Fruit fly (Drosophila melanogaster) whole organism, embryonic: ENCODE results near the gene CG6689.

ENCODE experiments used
- ATbp ChIP-seq: fragments of 200-800 bp; sonication (Bioruptor generic); optimal IDR thresholded peaks from 2 replicates; lab custom pipeline; 2017; ENCODE audit warnings: missing biosample characterization, mild to moderate bottlenecking, missing genetic modification characterization, missing genetic modification reagents
- Awh ChIP-seq: fragments of 200-800 bp; sonication (Bioruptor generic); IDR thresholded peaks from 2 replicates; pipeline ENCODE4, ENCODE4 v1.3.6; 2022; ENCODE audit warnings: missing biosample characterization, missing genetic modification characterization
- B-H1 ChIP-seq: fragments of 200-800 bp; sonication (Bioruptor generic); IDR thresholded peaks from 3 replicates; pipeline ENCODE4 v1.3.6; 2022; ENCODE audit warnings: missing biosample characterization, missing genetic modification characterization
- BtbVII ChIP-seq: fragments of 200-800 bp; sonication (Bioruptor generic); optimal IDR thresholded peaks from 3 replicates; lab custom pipeline; 2017; ENCODE audit warnings: missing biosample characterization, mild to moderate bottlenecking, missing genetic modification characterization
- CG1024 ChIP-seq: fragments of 200-800 bp; sonication (Bioruptor generic); IDR thresholded peaks from 2 replicates; pipeline ENCODE4 v1.3.6; 2022; ENCODE audit warnings: missing biosample characterization, missing genetic modification characterization
- CG10274 ChIP-seq: fragments of 200-800 bp; sonication (Bioruptor generic); optimal IDR thresholded peaks from 3 replicates; lab custom pipeline; 2017; ENCODE audit warnings: missing biosample characterization, mild to moderate bottlenecking, missing genetic modification characterization
- CG12071 ChIP-seq: fragments of 200-800 bp; sonication (Bioruptor generic); optimal IDR thresholded peaks from 3 replicates; lab custom pipeline; 2018; ENCODE audit warnings: missing biosample characterization, mild to moderate bottlenecking, missing genetic modification characterization
- CG12236 ChIP-seq: fragments of 200-800 bp; sonication (Bioruptor generic); optimal IDR thresholded peaks from 2 replicates; lab custom pipeline; 2016; ENCODE audit warnings: missing biosample characterization, missing genetic modification characterization
- CG13123 ChIP-seq: fragments of 200-800 bp; sonication (Bioruptor generic); optimal IDR thresholded peaks from 2 replicates; lab custom pipeline; 2016; ENCODE audit warnings: missing biosample characterization, missing genetic modification characterization
- CG17361 ChIP-seq: fragments of 200-800 bp; sonication (Bioruptor generic); IDR thresholded peaks from 3 replicates; pipeline ENCODE4 v1.3.6; 2022; ENCODE audit warnings: missing biosample characterization, missing genetic modification characterization
- CG4282 ChIP-seq: fragments of 200-800 bp; sonication (Bioruptor generic); optimal IDR thresholded peaks from 2 replicates; lab custom pipeline; 2016; ENCODE audit warnings: missing biosample characterization, missing genetic modification characterization
- CG4328 ChIP-seq: fragments of 200-800 bp; sonication (Bioruptor generic); optimal IDR thresholded peaks from 3 replicates; lab custom pipeline; 2017; ENCODE audit warnings: missing biosample characterization, missing genetic modification reagents, missing genetic modification characterization
- CG4617 ChIP-seq: fragments of 200-800 bp; sonication (Bioruptor generic); optimal IDR thresholded peaks from 3 replicates; lab custom pipeline; 2016; ENCODE audit warnings: missing biosample characterization, missing genetic modification characterization, borderline replicate concordance
- CG4854 ChIP-seq: fragments of 200-800 bp; sonication (Bioruptor generic); optimal IDR thresholded peaks from 2 replicates; lab custom pipeline; 2016; ENCODE audit warnings: missing biosample characterization, missing genetic modification characterization, inconsistent platforms
- CG6791 ChIP-seq: fragments of 200-800 bp; sonication (Bioruptor generic); IDR thresholded peaks from 3 replicates; pipeline ENCODE4 v1.3.6; 2022; ENCODE audit warnings: missing biosample characterization, missing genetic modification characterization; ENCODE audit not compliant: partially characterized antibody
- CG9797 ChIP-seq: fragments of 200-800 bp; sonication (Bioruptor generic); optimal IDR thresholded peaks from 3 replicates; lab custom pipeline; 2018; ENCODE audit warnings: missing biosample characterization, mild to moderate bottlenecking, missing genetic modification characterization
- Dref ChIP-seq: fragments of 200-800 bp; sonication (Bioruptor generic); IDR thresholded peaks from 2 replicates; pipeline ENCODE4 v1.3.6; 2022; ENCODE audit warnings: missing biosample characterization, missing genetic modification characterization
- E2f1 ChIP-seq: fragments of 200-800 bp; sonication (Bioruptor generic); IDR thresholded peaks from 2 replicates; pipeline ENCODE4 v1.3.6; 2022; ENCODE audit warnings: missing biosample characterization, missing genetic modification characterization
- Eip74EF ChIP-seq, 2 experiments: fragments of 200-800 bp in 1 of 2; fragments of >200 bp in 1 of 2; sonication (Bioruptor generic) in 1 of 2; optimal IDR thresholded peaks; 2 replicates each; lab custom pipeline; 2017 to 2019; ENCODE audit warnings: missing biosample characterization in 2 of 2, missing genetic modification characterization in 2 of 2, mild to moderate bottlenecking in 1 of 2, moderate library complexity in 1 of 2
- HLH4C ChIP-seq: fragments of 200-800 bp; sonication (Bioruptor generic); IDR thresholded peaks from 3 replicates; pipeline ENCODE4 v1.3.6; 2022; ENCODE audit warnings: missing biosample characterization, missing genetic modification characterization; ENCODE audit not compliant: partially characterized antibody
- Lim3 ChIP-seq: fragments of 200-800 bp; sonication (Bioruptor generic); IDR thresholded peaks from 2 replicates; pipeline ENCODE4 v1.3.6; 2022; ENCODE audit warnings: missing biosample characterization, missing genetic modification characterization
- MBD-R2 ChIP-seq: fragments of 200-800 bp; sonication (Bioruptor generic); IDR thresholded peaks from 2 replicates; pipeline ENCODE4 v1.3.6; 2022; ENCODE audit warnings: missing biosample characterization, missing genetic modification characterization
- NFAT ChIP-seq: fragments of 200-800 bp; sonication (Bioruptor generic); IDR thresholded peaks from 2 replicates; pipeline ENCODE4 v1.3.6; 2022; ENCODE audit warnings: missing biosample characterization, missing genetic modification characterization
- Neu2 ChIP-seq: fragments of 200-800 bp; sonication (Bioruptor generic); optimal IDR thresholded peaks from 3 replicates; lab custom pipeline; 2016; ENCODE audit warnings: missing biosample characterization, missing genetic modification characterization, borderline replicate concordance
- Nf-YB ChIP-seq: fragments of 200-800 bp; sonication (Bioruptor generic); optimal IDR thresholded peaks from 3 replicates; lab custom pipeline; 2019; ENCODE audit warnings: missing biosample characterization, mild to moderate bottlenecking, missing genetic modification characterization, moderate library complexity
- Nf-YC ChIP-seq: fragments of 200-800 bp; optimal IDR thresholded peaks from 3 replicates; lab custom pipeline; 2019; ENCODE audit warnings: missing biosample characterization, mild to moderate bottlenecking, missing genetic modification characterization, moderate library complexity
- Poxn ChIP-seq: fragments of 200-800 bp; sonication (Bioruptor generic); IDR thresholded peaks from 2 replicates; pipeline ENCODE4 v1.3.6; 2022; ENCODE audit warnings: missing biosample characterization, missing genetic modification characterization
- Sox102F ChIP-seq: fragments of 200-800 bp; sonication (Bioruptor generic); optimal IDR thresholded peaks from 2 replicates; lab custom pipeline; 2018; ENCODE audit warnings: missing biosample characterization, mild to moderate bottlenecking, missing genetic modification characterization, moderate library complexity
- Spps ChIP-seq: fragments of 200-800 bp; sonication (Bioruptor generic); optimal IDR thresholded peaks from 2 replicates; lab custom pipeline; 2018; ENCODE audit warnings: missing biosample characterization, mild to moderate bottlenecking, missing genetic modification characterization
- Taf1 ChIP-seq: fragments of 200-800 bp; sonication (Bioruptor generic); IDR thresholded peaks from 2 replicates; pipeline ENCODE4 v1.3.6; 2022; ENCODE audit warnings: missing biosample characterization, missing genetic modification characterization
- amos ChIP-seq: fragments of 200-800 bp; sonication (Bioruptor generic); IDR thresholded peaks from 2 replicates; pipeline ENCODE4 v1.3.6; 2022; ENCODE audit warnings: missing biosample characterization, missing genetic modification characterization; ENCODE audit not compliant: partially characterized antibody
- bsh ChIP-seq, 2 experiments: fragments of 200-800 bp; sonication (Bioruptor generic); optimal IDR thresholded peaks; 2 replicates each; lab custom pipeline; 2017 to 2018; ENCODE audit warnings: mild to moderate bottlenecking in 2 of 2, missing biosample characterization in 2 of 2, missing genetic modification characterization in 2 of 2, moderate library complexity in 1 of 2
- eve ChIP-seq, 2 experiments: fragments of >200 bp; optimal IDR thresholded peaks; 2 replicates each; lab custom pipeline; 2017; ENCODE audit warnings: missing biosample characterization in 2 of 2, missing genetic modification characterization in 2 of 2
- exex ChIP-seq: fragments of 200-800 bp; sonication (Bioruptor generic); optimal IDR thresholded peaks from 4 replicates; lab custom pipeline; 2018; ENCODE audit warnings: missing biosample characterization, mild to moderate bottlenecking, missing genetic modification characterization, moderate library complexity
- fd64A ChIP-seq: fragments of 200-800 bp; sonication (Bioruptor generic); optimal IDR thresholded peaks from 3 replicates; lab custom pipeline; 2018; ENCODE audit warnings: missing biosample characterization, mild to moderate bottlenecking, missing genetic modification characterization
- fru ChIP-seq: fragments of >200 bp; optimal IDR thresholded peaks from 2 replicates; lab custom pipeline; 2017
- gce ChIP-seq: fragments of 200-800 bp; sonication (Bioruptor generic); IDR thresholded peaks from 3 replicates; pipeline ENCODE4 v1.3.6; 2022; ENCODE audit warnings: missing biosample characterization, missing genetic modification characterization
- gfzf ChIP-seq: fragments of 200-800 bp; sonication (Bioruptor generic); optimal IDR thresholded peaks from 2 replicates; lab custom pipeline; 2016; ENCODE audit warnings: missing biosample characterization, mild to moderate bottlenecking, missing genetic modification characterization, moderate library complexity
- hbn ChIP-seq: fragments of 200-800 bp; sonication (Bioruptor generic); IDR thresholded peaks from 2 replicates; pipeline ENCODE4 v1.3.6; 2022; ENCODE audit warnings: missing biosample characterization, missing genetic modification characterization; ENCODE audit not compliant: partially characterized antibody
- hth ChIP-seq: fragments of >200 bp; optimal IDR thresholded peaks from 2 replicates; lab custom pipeline; 2017; ENCODE audit warnings: inconsistent platforms
- inv ChIP-seq: fragments of 200-800 bp; sonication (Bioruptor generic); IDR thresholded peaks from 2 replicates; pipeline ENCODE4 v1.3.6; 2022; ENCODE audit warnings: missing biosample characterization, missing genetic modification characterization; ENCODE audit not compliant: partially characterized antibody
- p53 ChIP-seq: fragments of 200-800 bp; sonication (Bioruptor generic); optimal IDR thresholded peaks from 2 replicates; lab custom pipeline; 2016; ENCODE audit warnings: missing biosample characterization, missing genetic modification characterization
- pros ChIP-seq: fragments of 200-800 bp; sonication (Bioruptor generic); optimal IDR thresholded peaks from 3 replicates; lab custom pipeline; 2019; ENCODE audit warnings: missing biosample characterization, mild to moderate bottlenecking, missing genetic modification characterization, moderate library complexity
- pum ChIP-seq: fragments of 200-800 bp; sonication (Bioruptor generic); optimal IDR thresholded peaks from 2 replicates; lab custom pipeline; 2016; ENCODE audit warnings: missing biosample characterization, missing genetic modification characterization
- pzg ChIP-seq: fragments of 200-800 bp; sonication (Bioruptor generic); optimal IDR thresholded peaks from 3 replicates; lab custom pipeline; 2018; ENCODE audit warnings: missing biosample characterization, mild to moderate bottlenecking, missing genetic modification characterization, moderate library complexity
- ranshi ChIP-seq: fragments of 200-800 bp; sonication (Bioruptor generic); IDR thresholded peaks from 2 replicates; pipeline ENCODE4 v1.3.6; 2022; ENCODE audit warnings: missing biosample characterization, missing genetic modification characterization
- sd ChIP-seq: fragments of 200-800 bp; sonication (Bioruptor generic); optimal IDR thresholded peaks from 3 replicates; lab custom pipeline; 2018; ENCODE audit warnings: missing biosample characterization, mild to moderate bottlenecking, missing genetic modification characterization, moderate library complexity
- sna ChIP-seq: fragments of 200-800 bp; sonication (Bioruptor generic); IDR thresholded peaks from 2 replicates; pipeline ENCODE4 v1.3.6; 2022; ENCODE audit warnings: missing biosample characterization, missing genetic modification characterization; ENCODE audit not compliant: partially characterized antibody
- stc ChIP-seq: fragments of 200-800 bp; sonication (Bioruptor generic); IDR thresholded peaks from 2 replicates; pipeline ENCODE4 v1.3.6; 2022; ENCODE audit warnings: missing biosample characterization, missing genetic modification characterization
- tin ChIP-seq: fragments of 200-800 bp; sonication (Bioruptor generic); optimal IDR thresholded peaks from 3 replicates; lab custom pipeline; 2016; ENCODE audit warnings: missing biosample characterization, missing genetic modification characterization
- twi ChIP-seq: fragments of 200-800 bp; optimal IDR thresholded peaks from 2 replicates; lab custom pipeline; 2019; ENCODE audit warnings: missing biosample characterization, mild to moderate bottlenecking, missing genetic modification characterization, moderate library complexity

CG6689 gene

DNA sequence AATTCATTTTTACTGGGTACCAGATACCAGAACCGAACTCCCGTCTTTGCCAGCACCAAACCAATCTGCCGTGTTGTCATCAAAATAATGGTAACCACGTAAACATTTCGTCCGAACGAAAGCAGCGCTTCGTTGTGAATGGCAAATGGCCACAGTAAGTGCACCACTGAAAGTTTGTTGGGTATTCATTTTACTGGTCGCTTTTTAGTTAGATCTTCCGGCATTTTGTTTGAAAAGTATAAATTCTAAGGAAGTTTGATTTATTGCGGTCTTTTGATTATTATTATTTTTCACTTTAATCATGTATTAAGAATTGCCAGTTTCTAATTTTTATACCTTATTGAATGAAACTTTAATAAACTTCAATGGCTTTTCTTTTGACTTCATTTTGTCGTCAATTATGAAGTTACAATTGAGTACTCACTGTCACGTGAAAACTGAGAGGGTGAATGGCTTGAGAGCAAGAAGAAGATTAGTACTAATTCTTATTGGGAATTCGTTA is 5.4 kb downstream of the CG6689 start, which contains the start of gene ZnT86D (continued):
- TF ChIP-seq CG9797 (GFP tag; lab: Kevin White, UChicago) (no peak), Nf-YC (tag; lab: Kevin White, UChicago) (peak; percentile 79), Nf-YB (GFP tag; lab: Kevin White, UChicago) (peak; percentile 45), inv (GFP tag; lab: Robert Waterston, UW) (no peak), pum (peak; percentile 41), MBD-R2 (peak; percentile 77), BtbVII (GFP tag; lab: Kevin White, UChicago) (no peak), Eip74EF (GFP tag; optimal IDR thresholded peaks at IDR 0.05; lab: Kevin White, UChicago) (peak in 1 of 2 experiments; percentile 46), sna (GFP tag; lab: Robert Waterston, UW) (no peak), Neu2 (GFP tag; lab: Kevin White, UChicago) (no peak), CG1024 (GFP tag; lab: Robert Waterston, UW) (no peak), CG4282 (no peak), fd64A (GFP tag; lab: Kevin White, UChicago) (no peak), NFAT (no peak), CG13123 (peak; percentile 17), CG4328 (GFP tag; lab: Kevin White, UChicago) (peak; percentile 59), HLH4C (GFP tag; lab: Robert Waterston, UW) (no peak), CG10274 (GFP tag; lab: Kevin White, UChicago) (no peak), Dref (no peak), B-H1 (GFP tag; lab: Robert Waterston, UW) (no peak), Awh (GFP tag; lab: Robert Waterston, UW) (no peak), CG12071 (GFP tag; lab: Kevin White, UChicago) (no peak), tin (GFP tag; lab: Kevin White, UChicago) (peak; percentile 51), ATbp (GFP tag; lab: Kevin White, UChicago) (peak; percentile 21), hth (lab: Kevin White, UChicago) (no peak), Lim3 (GFP tag; lab: Robert Waterston, UW) (no peak), CG12236 (no peak), amos (GFP tag; lab: Robert Waterston, UW) (no peak; the same call in 1 of the 2 replicates), Poxn (GFP tag; lab: Robert Waterston, UW) (no peak), pros (GFP tag; lab: Kevin White, UChicago) (peak; percentile 40), CG4854 (GFP tag; lab: Kevin White, UChicago) (no peak), Taf1 (GFP tag; lab: Robert Waterston, UW) (no peak), fru (lab: Kevin White, UChicago) (no peak), Spps (no peak), gfzf (GFP tag; lab: Kevin White, UChicago) (peak; percentile 13), gce (GFP tag; lab: Robert Waterston, UW) (no peak), bsh (GFP tag; optimal IDR thresholded peaks at IDR 0.05; lab: Kevin White, UChicago) (peak in 1 of 2 experiments; percentile 46), p53 (GFP tag; lab: Kevin White, UChicago) (no peak), pzg (GFP tag; lab: Kevin White, UChicago) (peak; percentile 64), CG4617 (no peak), exex (peak; percentile 50), CG17361 (GFP tag; lab: Robert Waterston, UW) (peak; percentile 84), sd (tag; lab: Kevin White, UChicago) (peak; percentile 55), eve (GFP tag; optimal IDR thresholded peaks at IDR 0.05; lab: Kevin White, UChicago) (no peak), stc (GFP tag; lab: Robert Waterston, UW) (no peak), ranshi (GFP tag; lab: Robert Waterston, UW) (no peak), Sox102F (GFP tag; lab: Kevin White, UChicago) (peak; percentile 58), hbn (GFP tag; lab: Robert Waterston, UW) (no peak), twi (tag; lab: Kevin White, UChicago) (peak; percentile 29), CG6791 (no peak), E2f1 (peak; percentile 30; the same call in 1 of the 2 replicates)
